Fruit fly (Drosophila melanogaster) whole organism, embryonic: ENCODE data around the gene MED19.

Source experiments
- Aef1 ChIP-seq: fragments of 200-800 bp; sonication (Bioruptor generic); IDR thresholded peaks from 3 replicates; pipeline ENCODE4 v1.3.6; 2022; ENCODE audit warnings: missing biosample characterization, missing genetic modification characterization
- Antp ChIP-seq: fragments of 200-800 bp; sonication (Bioruptor generic); optimal IDR thresholded peaks from 3 replicates; lab custom pipeline; 2016; ENCODE audit warnings: missing biosample characterization, missing genetic modification characterization
- BEAF-32 ChIP-seq: fragments of 200-800 bp; sonication (Bioruptor generic); optimal IDR thresholded peaks from 3 replicates; lab custom pipeline; 2017; ENCODE audit warnings: missing biosample characterization, missing genetic modification characterization, mild to moderate bottlenecking, moderate library complexity, missing genetic modification reagents
- Bgb ChIP-seq: fragments of 200-800 bp; sonication (Bioruptor generic); IDR thresholded peaks from 2 replicates; pipeline ENCODE4 v1.3.6; 2022; ENCODE audit warnings: missing biosample characterization, missing genetic modification characterization; ENCODE audit not compliant: partially characterized antibody
- CG10274 ChIP-seq: fragments of 200-800 bp; sonication (Bioruptor generic); optimal IDR thresholded peaks from 3 replicates; lab custom pipeline; 2017; ENCODE audit warnings: missing biosample characterization, mild to moderate bottlenecking, missing genetic modification characterization
- CG11560 ChIP-seq: fragments of 200-800 bp; sonication (Bioruptor generic); IDR thresholded peaks from 3 replicates; pipeline ENCODE4 v1.3.6; 2022; ENCODE audit warnings: missing biosample characterization, missing genetic modification characterization
- CG11723 ChIP-seq: fragments of 200-800 bp; sonication (Bioruptor generic); optimal IDR thresholded peaks from 2 replicates; lab custom pipeline; 2017; ENCODE audit warnings: missing biosample characterization, mild to moderate bottlenecking, missing genetic modification characterization
- CG12071 ChIP-seq: fragments of 200-800 bp; sonication (Bioruptor generic); optimal IDR thresholded peaks from 3 replicates; lab custom pipeline; 2018; ENCODE audit warnings: missing biosample characterization, mild to moderate bottlenecking, missing genetic modification characterization
- CG1233 ChIP-seq: fragments of 200-800 bp; sonication (Bioruptor generic); optimal IDR thresholded peaks from 4 replicates; lab custom pipeline; 2018; ENCODE audit warnings: missing biosample characterization, mild to moderate bottlenecking, missing genetic modification characterization
- CG16815 ChIP-seq: fragments of 200-800 bp; sonication (Bioruptor generic); optimal IDR thresholded peaks from 3 replicates; lab custom pipeline; 2017; ENCODE audit warnings: missing biosample characterization, mild to moderate bottlenecking, missing genetic modification characterization
- CG32532 ChIP-seq: fragments of 200-800 bp; sonication (Bioruptor generic); IDR thresholded peaks from 2 replicates; pipeline ENCODE4 v1.3.6; 2022; ENCODE audit warnings: missing biosample characterization, missing genetic modification characterization
- CG3847 ChIP-seq: fragments of 200-800 bp; sonication (Bioruptor generic); IDR thresholded peaks from 2 replicates; pipeline ENCODE4 v1.3.6; 2022; ENCODE audit warnings: missing biosample characterization, missing genetic modification characterization
- CG42726 ChIP-seq: fragments of 200-800 bp; sonication (Bioruptor generic); IDR thresholded peaks from 2 replicates; pipeline ENCODE4 v1.3.6; 2022; ENCODE audit warnings: missing biosample characterization, missing genetic modification characterization; ENCODE audit not compliant: partially characterized antibody
- CG4404 ChIP-seq: fragments of 200-800 bp; sonication (Bioruptor generic); IDR thresholded peaks from 2 replicates; pipeline ENCODE4 v1.3.6; 2022; ENCODE audit warnings: missing biosample characterization, missing genetic modification characterization
- CG6683 ChIP-seq: fragments of 200-800 bp; sonication (Bioruptor generic); optimal IDR thresholded peaks from 2 replicates; lab custom pipeline; 2017; ENCODE audit warnings: missing biosample characterization, mild to moderate bottlenecking, missing genetic modification characterization, missing genetic modification reagents
- CG8281 ChIP-seq: fragments of 200-800 bp; sonication (Bioruptor generic); optimal IDR thresholded peaks from 2 replicates; lab custom pipeline; 2018; ENCODE audit warnings: missing biosample characterization, mild to moderate bottlenecking, missing genetic modification characterization, moderate library complexity
- D19A ChIP-seq: fragments of 200-800 bp; optimal IDR thresholded peaks from 3 replicates; lab custom pipeline; 2019; ENCODE audit warnings: missing biosample characterization, mild to moderate bottlenecking, missing genetic modification characterization, moderate library complexity
- Doc3 ChIP-seq: fragments of 200-800 bp; sonication (Bioruptor generic); IDR thresholded peaks from 3 replicates; pipeline ENCODE4 v1.3.6; 2022; ENCODE audit warnings: missing biosample characterization, missing genetic modification characterization; ENCODE audit not compliant: partially characterized antibody
- E2f2 ChIP-seq: fragments of 200-800 bp; sonication (Bioruptor generic); IDR thresholded peaks from 2 replicates; pipeline ENCODE4 v1.3.6; 2022; ENCODE audit warnings: missing biosample characterization, missing genetic modification characterization
- Ets65A ChIP-seq: fragments of 200-800 bp; sonication (Bioruptor generic); peaks from one replicate; lab custom pipeline; 2016; ENCODE audit warnings: missing biosample characterization, missing genetic modification characterization
- HLH4C ChIP-seq: fragments of 200-800 bp; sonication (Bioruptor generic); IDR thresholded peaks from 3 replicates; pipeline ENCODE4 v1.3.6; 2022; ENCODE audit warnings: missing biosample characterization, missing genetic modification characterization; ENCODE audit not compliant: partially characterized antibody
- Hr78 ChIP-seq, 2 experiments: fragments of 200-800 bp in 1 of 2; fragments of >200 bp in 1 of 2; sonication (Bioruptor generic) in 1 of 2; optimal IDR thresholded peaks; 2 replicates each; lab custom pipeline; 2017 to 2019; ENCODE audit warnings: missing biosample characterization in 2 of 2, missing genetic modification characterization in 2 of 2, mild to moderate bottlenecking in 1 of 2, moderate library complexity in 1 of 2
- Lhr ChIP-seq: fragments of 200-800 bp; sonication (Bioruptor generic); optimal IDR thresholded peaks from 3 replicates; lab custom pipeline; 2017; ENCODE audit warnings: mild to moderate bottlenecking, missing biosample characterization, missing genetic modification reagents, missing genetic modification characterization
- Mad ChIP-seq: fragments of 200-800 bp; sonication (Bioruptor generic); optimal IDR thresholded peaks from 2 replicates; lab custom pipeline; 2016; ENCODE audit warnings: missing biosample characterization, missing genetic modification characterization
- NfI ChIP-seq: fragments of 200-800 bp; sonication (Bioruptor generic); optimal IDR thresholded peaks from 3 replicates; lab custom pipeline; 2018; ENCODE audit warnings: missing biosample characterization, mild to moderate bottlenecking, missing genetic modification characterization, moderate library complexity
- chinmo ChIP-seq: fragments of 200-800 bp; sonication (Bioruptor generic); IDR thresholded peaks from 4 replicates; pipeline ENCODE4 v1.3.6; 2022; ENCODE audit warnings: missing biosample characterization, missing genetic modification characterization; ENCODE audit not compliant: partially characterized antibody
- crol ChIP-seq: fragments of 200-800 bp; sonication (Bioruptor generic); IDR thresholded peaks from 2 replicates; pipeline ENCODE4 v1.3.6; 2022; ENCODE audit warnings: missing biosample characterization, missing genetic modification characterization
- ewg ChIP-seq: fragments of 200-800 bp; sonication (Bioruptor generic); optimal IDR thresholded peaks from 3 replicates; lab custom pipeline; 2017; ENCODE audit warnings: mild to moderate bottlenecking, missing biosample characterization, missing genetic modification reagents, missing genetic modification characterization
- hb ChIP-seq: fragments of 200-800 bp; sonication (Bioruptor generic); IDR thresholded peaks from 3 replicates; pipeline ENCODE4 v1.3.6; 2022; ENCODE audit warnings: missing biosample characterization, missing genetic modification characterization; ENCODE audit not compliant: partially characterized antibody
- kah ChIP-seq: fragments of 200-800 bp; sonication (Bioruptor generic); optimal IDR thresholded peaks from 2 replicates; lab custom pipeline; 2018; ENCODE audit warnings: missing biosample characterization, mild to moderate bottlenecking, missing genetic modification characterization
- nom ChIP-seq: fragments of 200-800 bp; sonication (Bioruptor generic); optimal IDR thresholded peaks from 2 replicates; lab custom pipeline; 2017; ENCODE audit warnings: missing biosample characterization, missing genetic modification characterization, mild to moderate bottlenecking, moderate library complexity, missing genetic modification reagents
- salm ChIP-seq: fragments of 200-800 bp; sonication (Bioruptor generic); optimal IDR thresholded peaks from 2 replicates; lab custom pipeline; 2018; ENCODE audit warnings: missing biosample characterization, mild to moderate bottlenecking, missing genetic modification characterization
- scrt ChIP-seq: fragments of 200-800 bp; sonication (Bioruptor generic); optimal IDR thresholded peaks from 2 replicates; lab custom pipeline; 2018; ENCODE audit warnings: missing biosample characterization, mild to moderate bottlenecking, missing genetic modification characterization, moderate library complexity
- sd ChIP-seq: fragments of 200-800 bp; sonication (Bioruptor generic); optimal IDR thresholded peaks from 3 replicates; lab custom pipeline; 2018; ENCODE audit warnings: missing biosample characterization, mild to moderate bottlenecking, missing genetic modification characterization, moderate library complexity
- sim ChIP-seq: fragments of 200-800 bp; sonication (Bioruptor generic); IDR thresholded peaks from 2 replicates; pipeline ENCODE4 v1.3.6; 2022; ENCODE audit warnings: missing biosample characterization, missing genetic modification characterization
- slp2 ChIP-seq: fragments of 200-800 bp; sonication (Bioruptor generic); optimal IDR thresholded peaks from 2 replicates; lab custom pipeline; 2016; ENCODE audit warnings: missing biosample characterization, missing genetic modification characterization
- so ChIP-seq: fragments of 200-800 bp; sonication (Bioruptor generic); IDR thresholded peaks from 3 replicates; pipeline ENCODE4 v1.3.6; 2022; ENCODE audit warnings: missing biosample characterization, missing genetic modification characterization
- toy ChIP-seq: fragments of 200-800 bp; sonication (Bioruptor generic); IDR thresholded peaks from 2 replicates; pipeline ENCODE4 v1.3.6; 2022; ENCODE audit warnings: missing biosample characterization, missing genetic modification characterization

MED19 gene

dm6 chr3L:17841085-17841606 lies 5.2 kb downstream of the MED19 start, which contains the start of gene CG5577 (continued):
- no peak for TF ChIP-seq Antp
- no peak for TF ChIP-seq sd (tag; lab: Kevin White, UChicago)
- TF ChIP-seq CG10274 (GFP tag; lab: Kevin White, UChicago), result no peak
- peak; percentile 69 for TF ChIP-seq D19A (tag; lab: Kevin White, UChicago)
- peak; percentile 74 for TF ChIP-seq Bgb (GFP tag; lab: Robert Waterston, UW)
- TF ChIP-seq Mad, result no peak
- TF ChIP-seq CG1233, result no peak
- no peak for TF ChIP-seq nom (GFP tag; lab: Kevin White, UChicago)
- TF ChIP-seq CG6683 (GFP tag; lab: Kevin White, UChicago), result no peak
- TF ChIP-seq CG42726 (GFP tag; lab: Robert Waterston, UW), result peak; percentile 39; the same call in 1 of the 2 replicates
- no peak for TF ChIP-seq sim (GFP tag; lab: Robert Waterston, UW)
- peak; percentile 48; the same call in 1 of the 3 replicates for TF ChIP-seq HLH4C (GFP tag; lab: Robert Waterston, UW)
- peak; percentile 68 for TF ChIP-seq CG32532 (GFP tag; lab: Robert Waterston, UW)
- TF ChIP-seq, all 482 proteins: peak for 99

dm6 chr3L:17835074-17835473 lies 11.2 kb downstream of the MED19 start, which contains the start of gene CG32189:
CG32189 (minus strand) TSS chr3L:17835174.
- no peak for TF ChIP-seq chinmo (GFP tag; lab: Robert Waterston, UW)
- no peak for TF ChIP-seq CG11560 (tag; lab: Robert Waterston, UW)
- TF ChIP-seq CG8281, result no peak
- TF ChIP-seq Hr78 (GFP tag; optimal IDR thresholded peaks at IDR 0.05; lab: Kevin White, UChicago), result no peak
- no peak for TF ChIP-seq Doc3 (GFP tag; lab: Robert Waterston, UW)
- TF ChIP-seq NfI (GFP tag; lab: Kevin White, UChicago), result no peak
- TF ChIP-seq CG4404 (GFP tag; lab: Robert Waterston, UW), result no peak
- no peak for TF ChIP-seq BEAF-32 (GFP tag; lab: Kevin White, UChicago)
- no peak for TF ChIP-seq salm (tag; lab: Kevin White, UChicago)
- no peak for TF ChIP-seq so
- no peak for TF ChIP-seq CG11723 (GFP tag; lab: Kevin White, UChicago)
- no peak for TF ChIP-seq slp2 (GFP tag; lab: Kevin White, UChicago)
- no peak for TF ChIP-seq crol (GFP tag; lab: Robert Waterston, UW)
- TF ChIP-seq CG16815 (GFP tag; lab: Kevin White, UChicago), result no peak
- no peak for TF ChIP-seq Aef1 (GFP tag; lab: Robert Waterston, UW)
- no peak for TF ChIP-seq CG12071

DNA sequence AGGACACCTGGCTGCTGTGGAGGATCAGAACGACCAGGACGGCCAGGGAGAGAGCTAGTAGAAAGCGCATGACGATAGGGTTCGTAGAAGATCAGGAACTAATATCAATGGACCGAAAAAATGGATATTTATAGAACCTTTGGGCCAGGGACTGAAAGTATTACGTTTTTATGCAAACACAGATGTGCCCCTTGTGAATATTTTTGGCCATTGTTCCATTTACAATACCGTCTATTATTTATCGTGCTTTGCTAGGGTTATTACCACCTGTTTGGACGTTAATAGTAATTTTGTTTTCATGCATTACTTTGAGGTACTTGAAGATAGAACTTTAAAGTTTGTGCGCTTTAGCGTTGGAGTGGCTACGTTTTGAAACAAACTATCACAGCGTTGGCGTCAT lies 12.8 kb downstream of the MED19 start, which contains the start of gene CG32188:
TSS of gene CG32188 (minus strand) at position 101 of the 400 bp plus-strand sequence.
- no peak for TF ChIP-seq E2f2 (GFP tag; lab: Robert Waterston, UW)

DNA sequence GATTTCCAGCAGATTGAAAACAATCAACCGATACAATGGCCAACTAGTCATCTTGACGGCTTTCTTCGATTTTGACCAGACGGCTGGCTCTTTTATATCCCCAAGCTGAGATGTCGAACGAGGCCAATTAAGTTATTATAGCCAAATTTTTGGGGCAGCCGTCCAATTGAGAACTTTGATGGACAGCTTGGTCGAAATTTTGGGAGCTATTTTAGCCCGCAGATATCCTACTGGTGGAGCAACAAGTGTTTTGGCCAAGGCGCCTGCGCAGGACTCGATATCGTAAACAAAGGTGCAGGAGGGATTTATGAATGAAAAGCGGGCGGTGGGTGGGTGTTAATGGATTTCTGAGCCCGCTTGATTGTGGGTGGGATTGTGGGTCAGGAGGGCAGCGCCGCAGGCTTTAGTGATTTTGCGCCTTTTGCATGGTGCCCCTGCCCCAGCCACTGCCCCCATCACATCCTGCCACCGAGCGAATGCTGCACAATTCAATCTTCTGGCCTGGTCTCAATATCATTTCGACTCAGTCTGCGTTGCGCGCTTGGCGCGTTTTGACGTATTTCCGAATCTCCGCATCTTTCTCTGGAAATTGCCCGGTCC lies 23.4 kb downstream of the MED19 start, which contains the start of the genes Ir75c and Grd:
TSS of gene Ir75c (minus strand) at position 51 of the 600 bp plus-strand sequence.
TSS of gene Grd (plus strand) at position 550 of the 600 bp plus-strand sequence.
- peak; percentile 87 for TF ChIP-seq scrt (GFP tag; lab: Kevin White, UChicago)
- peak; percentile 55 for TF ChIP-seq ewg (GFP tag; lab: Kevin White, UChicago)
- no peak for TF ChIP-seq toy (GFP tag; lab: Robert Waterston, UW)
- 0 out of 3 replicates have a peak, but pooled peaks have one; percentile 24 for TF ChIP-seq hb (GFP tag; lab: Robert Waterston, UW)
- no peak for TF ChIP-seq Lhr (GFP tag; lab: Kevin White, UChicago)
- 0 out of 2 replicates have a peak, but pooled peaks have one; percentile 7 for TF ChIP-seq CG3847 (GFP tag; lab: Robert Waterston, UW)
- peak; percentile 25 for TF ChIP-seq Ets65A
- no peak for TF ChIP-seq kah (GFP tag; lab: Kevin White, UChicago)
